Fruit fly (Drosophila melanogaster) whole organism, embryonic: ENCODE results near the gene CG6610.

Experiments
- Atf6 ChIP-seq: fragments of 200-800 bp; sonication (Bioruptor generic); IDR thresholded peaks from 2 replicates; pipeline ENCODE4 v1.3.6; 2022; ENCODE audit warnings: missing biosample characterization, missing genetic modification characterization
- CG1024 ChIP-seq: fragments of 200-800 bp; sonication (Bioruptor generic); IDR thresholded peaks from 2 replicates; pipeline ENCODE4 v1.3.6; 2022; ENCODE audit warnings: missing biosample characterization, missing genetic modification characterization
- CG10431 ChIP-seq: fragments of 200-800 bp; sonication (Bioruptor generic); optimal IDR thresholded peaks from 3 replicates; lab custom pipeline; 2018; ENCODE audit warnings: missing biosample characterization, mild to moderate bottlenecking, missing genetic modification characterization
- CG11504 ChIP-seq: fragments of 200-800 bp; sonication (Bioruptor generic); optimal IDR thresholded peaks from 3 replicates; lab custom pipeline; 2019; ENCODE audit warnings: missing biosample characterization, mild to moderate bottlenecking, missing genetic modification characterization, moderate library complexity
- CG11696 ChIP-seq: fragments of 200-800 bp; sonication (Bioruptor generic); IDR thresholded peaks from 2 replicates; pipeline ENCODE4 v1.3.6; 2022; ENCODE audit warnings: missing biosample characterization, missing genetic modification characterization
- CG12299 ChIP-seq: fragments of 200-800 bp; sonication (Bioruptor generic); optimal IDR thresholded peaks from 2 replicates; lab custom pipeline; 2018; ENCODE audit warnings: missing biosample characterization, mild to moderate bottlenecking, missing genetic modification characterization
- CG13775 ChIP-seq: fragments of 200-800 bp; sonication (Bioruptor generic); optimal IDR thresholded peaks from 3 replicates; lab custom pipeline; 2017; ENCODE audit warnings: missing biosample characterization, mild to moderate bottlenecking, missing genetic modification characterization
- CG14014 ChIP-seq: fragments of 200-800 bp; sonication (Bioruptor generic); IDR thresholded peaks from 2 replicates; pipeline ENCODE4 v1.3.6; 2022; ENCODE audit warnings: missing biosample characterization, missing genetic modification characterization
- CG14667 ChIP-seq: fragments of 200-800 bp; sonication (Bioruptor generic); IDR thresholded peaks from 2 replicates; pipeline ENCODE4 v1.3.6; 2022; ENCODE audit warnings: missing biosample characterization, missing genetic modification characterization
- CG14710 ChIP-seq: fragments of 200-800 bp; sonication (Bioruptor generic); optimal IDR thresholded peaks from 3 replicates; lab custom pipeline; 2019; ENCODE audit warnings: missing biosample characterization, mild to moderate bottlenecking, missing genetic modification characterization, moderate library complexity
- CG15269 ChIP-seq: fragments of 200-800 bp; sonication (Bioruptor generic); optimal IDR thresholded peaks from 2 replicates; lab custom pipeline; 2018; ENCODE audit warnings: missing biosample characterization, mild to moderate bottlenecking, missing genetic modification characterization, moderate library complexity
- CG15696 ChIP-seq: fragments of 200-800 bp; sonication (Bioruptor generic); optimal IDR thresholded peaks from 2 replicates; lab custom pipeline; 2019; ENCODE audit warnings: missing biosample characterization, mild to moderate bottlenecking, missing genetic modification characterization, moderate library complexity
- CG1603 ChIP-seq: fragments of 200-800 bp; sonication (Bioruptor generic); optimal IDR thresholded peaks from 2 replicates; lab custom pipeline; 2019; ENCODE audit warnings: missing biosample characterization, mild to moderate bottlenecking, missing genetic modification characterization, moderate library complexity
- CG17568 ChIP-seq: fragments of 200-800 bp; sonication (Bioruptor generic); optimal IDR thresholded peaks from 2 replicates; lab custom pipeline; 2018; ENCODE audit warnings: missing biosample characterization, mild to moderate bottlenecking, missing genetic modification characterization, moderate library complexity
- CG17829 ChIP-seq: fragments of 200-800 bp; optimal IDR thresholded peaks from 2 replicates; lab custom pipeline; 2019; ENCODE audit warnings: missing biosample characterization, mild to moderate bottlenecking, missing genetic modification characterization, moderate library complexity
- CG18476 ChIP-seq: fragments of 200-800 bp; sonication (Bioruptor generic); optimal IDR thresholded peaks from 2 replicates; lab custom pipeline; 2016; ENCODE audit warnings: missing biosample characterization, mild to moderate bottlenecking, missing genetic modification characterization
- CG3281 ChIP-seq: fragments of 200-800 bp; sonication (Bioruptor generic); optimal IDR thresholded peaks from 3 replicates; lab custom pipeline; 2017; ENCODE audit warnings: missing biosample characterization, mild to moderate bottlenecking, missing genetic modification characterization
- CG34376 ChIP-seq: fragments of 200-800 bp; sonication (Bioruptor generic); optimal IDR thresholded peaks from 2 replicates; lab custom pipeline; 2018; ENCODE audit warnings: missing biosample characterization, mild to moderate bottlenecking, missing genetic modification characterization
- CG3838 ChIP-seq: fragments of 200-800 bp; sonication (Bioruptor generic); optimal IDR thresholded peaks from 3 replicates; lab custom pipeline; 2016; ENCODE audit warnings: missing biosample characterization, missing genetic modification characterization
- CG4617 ChIP-seq: fragments of 200-800 bp; sonication (Bioruptor generic); optimal IDR thresholded peaks from 3 replicates; lab custom pipeline; 2016; ENCODE audit warnings: missing biosample characterization, missing genetic modification characterization, borderline replicate concordance
- CG8290 ChIP-seq, 3 experiments: fragments of 200-800 bp; sonication (Bioruptor generic); optimal IDR thresholded peaks; 2 replicates each; lab custom pipeline; 2016 to 2019; ENCODE audit warnings: missing biosample characterization in 3 of 3, missing genetic modification characterization in 3 of 3, mild to moderate bottlenecking in 2 of 3, moderate library complexity in 1 of 3
- CG9797 ChIP-seq: fragments of 200-800 bp; sonication (Bioruptor generic); optimal IDR thresholded peaks from 3 replicates; lab custom pipeline; 2018; ENCODE audit warnings: missing biosample characterization, mild to moderate bottlenecking, missing genetic modification characterization
- D19B ChIP-seq: fragments of 200-800 bp; sonication (Bioruptor generic); optimal IDR thresholded peaks from 2 replicates; lab custom pipeline; 2017; ENCODE audit warnings: missing biosample characterization, mild to moderate bottlenecking, missing genetic modification characterization
- Dref ChIP-seq: fragments of 200-800 bp; sonication (Bioruptor generic); IDR thresholded peaks from 2 replicates; pipeline ENCODE4 v1.3.6; 2022; ENCODE audit warnings: missing biosample characterization, missing genetic modification characterization
- Fer1 ChIP-seq: fragments of 200-800 bp; sonication (Bioruptor generic); optimal IDR thresholded peaks from 2 replicates; lab custom pipeline; 2017; ENCODE audit warnings: missing biosample characterization, mild to moderate bottlenecking, missing genetic modification characterization
- H15 ChIP-seq: fragments of 200-800 bp; sonication (Bioruptor generic); IDR thresholded peaks from 3 replicates; pipeline ENCODE4 v1.3.6; 2022; ENCODE audit warnings: missing biosample characterization, missing genetic modification characterization
- H2.0 ChIP-seq: fragments of 200-800 bp; sonication (Bioruptor generic); IDR thresholded peaks from 2 replicates; pipeline ENCODE4 v1.3.6; 2022; ENCODE audit warnings: missing biosample characterization, missing genetic modification characterization
- Hr3 ChIP-seq: fragments of 200-800 bp; sonication (Bioruptor generic); optimal IDR thresholded peaks from 3 replicates; lab custom pipeline; 2016; ENCODE audit warnings: missing biosample characterization, missing genetic modification characterization
- Jarid2 ChIP-seq: fragments of 200-800 bp; sonication (Bioruptor generic); optimal IDR thresholded peaks from 3 replicates; lab custom pipeline; 2017; ENCODE audit warnings: mild to moderate bottlenecking, missing biosample characterization, missing genetic modification reagents, missing genetic modification characterization
- MESR4 ChIP-seq: fragments of 200-800 bp; sonication (Bioruptor generic); optimal IDR thresholded peaks from 2 replicates; lab custom pipeline; 2018; ENCODE audit warnings: missing biosample characterization, mild to moderate bottlenecking, missing genetic modification characterization, moderate library complexity
- Myb ChIP-seq: fragments of 200-800 bp; sonication (Bioruptor generic); optimal IDR thresholded peaks from 2 replicates; lab custom pipeline; 2016; ENCODE audit warnings: missing biosample characterization, missing genetic modification characterization
- NFAT ChIP-seq: fragments of 200-800 bp; sonication (Bioruptor generic); IDR thresholded peaks from 2 replicates; pipeline ENCODE4 v1.3.6; 2022; ENCODE audit warnings: missing biosample characterization, missing genetic modification characterization
- NfI ChIP-seq: fragments of 200-800 bp; sonication (Bioruptor generic); optimal IDR thresholded peaks from 3 replicates; lab custom pipeline; 2018; ENCODE audit warnings: missing biosample characterization, mild to moderate bottlenecking, missing genetic modification characterization, moderate library complexity
- amos ChIP-seq: fragments of 200-800 bp; sonication (Bioruptor generic); IDR thresholded peaks from 2 replicates; pipeline ENCODE4 v1.3.6; 2022; ENCODE audit warnings: missing biosample characterization, missing genetic modification characterization; ENCODE audit not compliant: partially characterized antibody
- ash1 ChIP-seq: fragments of 200-800 bp; sonication (Bioruptor generic); optimal IDR thresholded peaks from 2 replicates; lab custom pipeline; 2018; ENCODE audit warnings: missing biosample characterization, mild to moderate bottlenecking, missing genetic modification characterization
- cad ChIP-seq: fragments of >200 bp; optimal IDR thresholded peaks from 2 replicates; lab custom pipeline; 2017; ENCODE audit warnings: missing biosample characterization, missing genetic modification characterization
- chn ChIP-seq: fragments of 200-800 bp; sonication (Bioruptor generic); optimal IDR thresholded peaks from 2 replicates; lab custom pipeline; 2016; ENCODE audit warnings: missing biosample characterization, missing genetic modification characterization
- crp ChIP-seq, 2 experiments: fragments of 200-800 bp; sonication (Bioruptor generic); optimal IDR thresholded peaks; 2 replicates in 1 of 2; 3 replicates in 1 of 2; lab custom pipeline; 2017; ENCODE audit warnings: missing biosample characterization in 2 of 2, missing genetic modification characterization in 2 of 2, mild to moderate bottlenecking in 1 of 2, moderate library complexity in 1 of 2
- fd64A ChIP-seq: fragments of 200-800 bp; sonication (Bioruptor generic); optimal IDR thresholded peaks from 3 replicates; lab custom pipeline; 2018; ENCODE audit warnings: missing biosample characterization, mild to moderate bottlenecking, missing genetic modification characterization
- grn ChIP-seq: fragments of 200-800 bp; sonication (Bioruptor generic); optimal IDR thresholded peaks from 3 replicates; lab custom pipeline; 2017; ENCODE audit warnings: missing biosample characterization, missing genetic modification characterization
- kay ChIP-seq: fragments of 200-800 bp; sonication (Bioruptor generic); optimal IDR thresholded peaks from 2 replicates; lab custom pipeline; 2016; ENCODE audit warnings: missing biosample characterization, missing genetic modification characterization
- knrl ChIP-seq: fragments of 200-800 bp; sonication (Bioruptor generic); IDR thresholded peaks from 3 replicates; pipeline ENCODE4 v1.3.6; 2022; ENCODE audit warnings: missing biosample characterization, missing genetic modification characterization; ENCODE audit not compliant: partially characterized antibody
- maf-S ChIP-seq: fragments of 200-800 bp; sonication (Bioruptor generic); optimal IDR thresholded peaks from 2 replicates; lab custom pipeline; 2016; ENCODE audit warnings: missing biosample characterization, missing genetic modification characterization
- nerfin-1 ChIP-seq: fragments of 200-800 bp; sonication (Bioruptor generic); optimal IDR thresholded peaks from 3 replicates; lab custom pipeline; 2019; ENCODE audit warnings: missing biosample characterization, mild to moderate bottlenecking, missing genetic modification characterization, moderate library complexity
- pan ChIP-seq, 4 experiments: fragments of >200 bp in 3 of 4; fragments of 200-800 bp in 1 of 4; sonication (Bioruptor generic) in 1 of 4; optimal IDR thresholded peaks in 3 of 4; IDR thresholded peaks in 1 of 4; 2 replicates each; pipeline versions ENCODE4 v1.3.6 to Lab custom; 2017 to 2022; ENCODE audit warnings: missing biosample characterization in 2 of 4, missing genetic modification characterization in 2 of 4, mixed read lengths in 1 of 4
- pzg ChIP-seq: fragments of 200-800 bp; sonication (Bioruptor generic); optimal IDR thresholded peaks from 3 replicates; lab custom pipeline; 2018; ENCODE audit warnings: missing biosample characterization, mild to moderate bottlenecking, missing genetic modification characterization, moderate library complexity
- sens ChIP-seq: fragments of 200-800 bp; sonication (Bioruptor generic); peaks from one replicate; lab custom pipeline; 2016; ENCODE audit warnings: missing biosample characterization, missing genetic modification characterization
- seq ChIP-seq: fragments of 200-800 bp; sonication (Bioruptor generic); IDR thresholded peaks from 2 replicates; pipeline ENCODE4 v1.3.6; 2022; ENCODE audit warnings: missing biosample characterization, missing genetic modification characterization
- yki ChIP-seq: fragments of >200 bp; optimal IDR thresholded peaks from 3 replicates; lab custom pipeline; 2018
- zf30C ChIP-seq: fragments of 200-800 bp; sonication (Bioruptor generic); optimal IDR thresholded peaks from 3 replicates; lab custom pipeline; 2018; ENCODE audit warnings: missing biosample characterization, mild to moderate bottlenecking, missing genetic modification characterization

CG6610 gene

DNA sequence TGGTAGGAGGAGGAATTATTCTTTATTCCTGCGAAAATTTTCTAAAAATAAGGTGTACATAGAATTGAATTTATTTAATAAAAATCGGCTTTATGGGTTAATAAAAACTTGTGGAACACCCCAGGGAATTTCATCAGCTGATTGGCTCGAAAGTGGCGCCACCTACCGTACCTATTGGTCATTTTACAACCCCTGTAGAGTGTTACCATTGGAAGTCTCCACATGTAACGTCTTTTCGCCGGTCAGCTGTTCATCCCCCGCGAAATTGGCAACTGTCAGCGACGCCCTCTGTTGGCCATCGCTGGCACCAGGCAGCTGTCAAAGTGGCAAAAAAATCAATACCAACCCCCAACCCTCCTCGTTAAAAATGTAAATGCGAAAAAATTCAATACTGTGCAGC, 7.2 kb downstream of the CG6610 start, which contains the start of gene CG13293 (continued):
- TF ChIP-seq CG17829 = peak; percentile 5
- no peak for TF ChIP-seq CG4617 (GFP tag; lab: Kevin White, UChicago)
- TF ChIP-seq knrl = no peak
- peak; percentile 28 for TF ChIP-seq cad (GFP tag; lab: Kevin White, UChicago)
- peak; percentile 90 for TF ChIP-seq CG18476
- TF ChIP-seq CG3281 (GFP tag; lab: Kevin White, UChicago) = no peak
- no peak for TF ChIP-seq grn (GFP tag; lab: Kevin White, UChicago)
- peak; percentile 63 for TF ChIP-seq pzg (GFP tag; lab: Kevin White, UChicago)
- peak; percentile 12 for TF ChIP-seq CG11504 (tag; lab: Kevin White, UChicago)
- TF ChIP-seq NFAT = 0 out of 2 replicates have a peak, but pooled peaks have one; percentile 21
- no peak for TF ChIP-seq CG3838 (GFP tag; lab: Kevin White, UChicago)
- no peak for TF ChIP-seq Jarid2 (GFP tag; lab: Kevin White, UChicago)
- TF ChIP-seq CG14014 = no peak
- TF ChIP-seq Atf6 (GFP tag; lab: Robert Waterston, UW) = no peak
- TF ChIP-seq CG10431 (GFP tag; lab: Kevin White, UChicago) = peak; percentile 29
- TF ChIP-seq ash1 = no peak
- peak; percentile 27 for TF ChIP-seq CG1603
- peak; percentile 18 for TF ChIP-seq CG13775
- no peak for TF ChIP-seq CG17568 (GFP tag; lab: Kevin White, UChicago)
- TF ChIP-seq CG12299 (tag; lab: Kevin White, UChicago) = no peak
- no peak for TF ChIP-seq H2.0
- TF ChIP-seq CG15696 (tag; lab: Kevin White, UChicago) = no peak
- peak; percentile 2 for TF ChIP-seq CG9797 (GFP tag; lab: Kevin White, UChicago)
- peak; percentile 17 for TF ChIP-seq CG14710
- TF ChIP-seq CG1024 = no peak
- TF ChIP-seq MESR4 (GFP tag; lab: Kevin White, UChicago) = peak; percentile 30
- TF ChIP-seq CG11696 (GFP tag; lab: Robert Waterston, UW) = 0 out of 2 replicates have a peak, but pooled peaks have one; percentile 38
- TF ChIP-seq Dref (GFP tag; lab: Robert Waterston, UW) = 0 out of 2 replicates have a peak, but pooled peaks have one; percentile 14
- TF ChIP-seq pan (optimal IDR thresholded peaks at IDR 0.05; lab: Kevin White, UChicago) = no peak
- peak in 1 of 2 experiments; percentile 38 for TF ChIP-seq pan (GFP tag; optimal IDR thresholded peaks at IDR 0.05 in 1 of 2, IDR thresholded peaks at IDR 0.05 in 1 of 2)
- 0 out of 3 replicates have a peak, but pooled peaks have one; percentile 21 for TF ChIP-seq H15
- TF ChIP-seq D19B (GFP tag; lab: Kevin White, UChicago) = no peak
- peak; percentile 15 for TF ChIP-seq nerfin-1 (tag; lab: Kevin White, UChicago)
- no peak for TF ChIP-seq maf-S (GFP tag; lab: Kevin White, UChicago)
- TF ChIP-seq amos (GFP tag; lab: Robert Waterston, UW) = 0 out of 2 replicates have a peak, but pooled peaks have one; percentile 11
- peak; percentile 97 for TF ChIP-seq seq (GFP tag; lab: Robert Waterston, UW)
- TF ChIP-seq Myb = peak; percentile 61
- peak; percentile 39 to 87 for TF ChIP-seq crp (GFP tag; optimal IDR thresholded peaks at IDR 0.05; lab: Kevin White, UChicago)
- TF ChIP-seq Fer1 = peak; percentile 17
- TF ChIP-seq CG15269 = no peak
- no peak for TF ChIP-seq NfI (GFP tag; lab: Kevin White, UChicago)
- no peak for TF ChIP-seq kay (GFP tag; lab: Kevin White, UChicago)
- TF ChIP-seq CG34376 (GFP tag; lab: Kevin White, UChicago) = no peak
- no peak for TF ChIP-seq Hr3
- TF ChIP-seq yki (lab: Kevin White, UChicago) = no peak
- no peak for TF ChIP-seq zf30C (GFP tag; lab: Kevin White, UChicago)
- TF ChIP-seq fd64A = no peak
- no peak for TF ChIP-seq CG14667 (GFP tag; lab: Robert Waterston, UW)
- peak; percentile 62 for TF ChIP-seq sens (GFP tag; lab: Kevin White, UChicago)
- no peak for TF ChIP-seq chn (GFP tag; lab: Kevin White, UChicago)
- TF ChIP-seq CG8290 (GFP tag; optimal IDR thresholded peaks at IDR 0.05; lab: Kevin White, UChicago) = no peak
- TF ChIP-seq CG8290 (tag; optimal IDR thresholded peaks at IDR 0.05; lab: Kevin White, UChicago) = peak in 1 of 2 experiments; percentile 43
